Fruit fly (Drosophila melanogaster): ENCODE measurements around the gene nol.

DNA sequence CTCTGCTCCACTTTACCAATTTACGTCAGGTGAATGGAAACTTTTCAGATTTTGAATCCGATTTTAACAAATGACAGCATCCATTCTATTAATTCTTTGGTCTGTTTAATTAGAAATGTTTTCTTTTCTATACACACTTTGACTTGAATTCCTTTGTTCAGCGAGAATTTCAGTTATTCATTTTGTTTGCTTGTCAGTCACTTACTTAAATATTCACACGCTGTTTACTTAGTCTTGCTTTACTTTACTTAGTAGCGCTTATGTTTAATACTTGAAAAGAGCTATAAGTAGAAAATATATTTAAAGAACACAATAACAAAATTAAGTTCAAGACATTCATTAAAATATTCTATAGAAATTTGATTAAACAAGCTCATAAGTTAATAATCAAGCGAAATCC lies 23.2 kb upstream of the nol start, which contains the start of gene CG32073:
- TF ChIP-seq CG6854 (GFP tag; optimal IDR thresholded peaks at IDR 0.05) (no peak), CG6163 (GFP tag; IDR thresholded peaks at IDR 0.05) (no peak), CG16779 (tag; optimal IDR thresholded peaks at IDR 0.05) (no peak), fkh (GFP tag; optimal IDR thresholded peaks at IDR 0.05) (no peak), pdm3 (GFP tag; optimal IDR thresholded peaks at IDR 0.05) (no peak), OdsH (GFP tag; optimal IDR thresholded peaks at IDR 0.05) (no peak), svp (GFP tag) (no peak), Eip75B (GFP tag; optimal IDR thresholded peaks at IDR 0.05) (no peak)

Data from whole organism, prepupa.